Fruit fly (Drosophila melanogaster): ENCODE data around the gene CG3987.
A peak's percentile ranks its signal among the peaks of the same experiment; 100 is the strongest.

CG3987 gene

dm6 chr3R:15147038-15147744, 7.4 kb downstream of the CG3987 start, which contains the start of gene Glys (continued):
- TF ChIP-seq kah (GFP tag; optimal IDR thresholded peaks at IDR 0.05) (no peak), en (GFP tag; optimal IDR thresholded peaks at IDR 0.05) (no peak), PHDP (tag; optimal IDR thresholded peaks at IDR 0.05) (no peak), CG17829 (tag; optimal IDR thresholded peaks at IDR 0.05) (no peak), dm (GFP tag; optimal IDR thresholded peaks at IDR 0.05) (no peak), CG11456 (GFP tag; IDR thresholded peaks at IDR 0.05) (no peak), CG1603 (tag; optimal IDR thresholded peaks at IDR 0.05) (peak; percentile 55), p53 (GFP tag; optimal IDR thresholded peaks at IDR 0.05) (no peak), Hr51 (GFP tag; optimal IDR thresholded peaks at IDR 0.05) (no peak), CG1792 (GFP tag; optimal IDR thresholded peaks at IDR 0.05) (no peak), Ada2b (GFP tag; IDR thresholded peaks at IDR 0.05) (no peak), Fer3 (tag; optimal IDR thresholded peaks at IDR 0.05) (no peak), dati (GFP tag; IDR thresholded peaks at IDR 0.05) (no peak), CG30403 (GFP tag; optimal IDR thresholded peaks at IDR 0.05) (no peak), CG17385 (GFP tag; optimal IDR thresholded peaks at IDR 0.05) (peak; percentile 15), croc (GFP tag; conservative IDR thresholded peaks at IDR 0.05) (no peak), wek (GFP tag; optimal IDR thresholded peaks at IDR 0.05) (no peak), CG2889 (GFP tag; IDR thresholded peaks at IDR 0.05) (no peak), esg (GFP tag; conservative IDR thresholded peaks at IDR 0.05) (no peak), pum (GFP tag; optimal IDR thresholded peaks at IDR 0.05) (no peak), CG4617 (GFP tag; optimal IDR thresholded peaks at IDR 0.05; ENCODE audit: borderline replicate concordance) (no peak), Scr (GFP tag; IDR thresholded peaks at IDR 0.05; ENCODE audit: partially characterized antibody) (0 out of 2 replicates have a peak, but pooled peaks have one; percentile 39), CG6813 (GFP tag; optimal IDR thresholded peaks at IDR 0.05) (no peak), Side (GFP tag; optimal IDR thresholded peaks at IDR 0.05) (no peak), CG17359 (tag; optimal IDR thresholded peaks at IDR 0.05) (no peak), ken (GFP tag; IDR thresholded peaks at IDR 0.05) (0 out of 3 replicates have a peak, but pooled peaks have one; percentile 36), CG7928 (GFP tag; optimal IDR thresholded peaks at IDR 0.05) (no peak), CG6683 (GFP tag; optimal IDR thresholded peaks at IDR 0.05) (no peak), Dek (tag; optimal IDR thresholded peaks at IDR 0.05) (peak; percentile 51), pho (GFP tag; optimal IDR thresholded peaks at IDR 0.05) (no peak), Mrtf (GFP tag; IDR thresholded peaks at IDR 0.05) (no peak), nerfin-1 (tag; optimal IDR thresholded peaks at IDR 0.05) (no peak), CG7963 (GFP tag; IDR thresholded peaks at IDR 0.05; ENCODE audit: partially characterized antibody) (no peak), Hand (GFP tag; optimal IDR thresholded peaks at IDR 0.05) (peak; percentile 20), CG14710 (tag; optimal IDR thresholded peaks at IDR 0.05) (peak; percentile 34), CG32767 (GFP tag; IDR thresholded peaks at IDR 0.05) (no peak), caup (GFP tag; optimal IDR thresholded peaks at IDR 0.05; ENCODE audit: severe bottlenecking) (peak; percentile 20), CG10543 (GFP tag; optimal IDR thresholded peaks at IDR 0.05) (no peak), CG17361 (GFP tag; IDR thresholded peaks at IDR 0.05) (0 out of 3 replicates have a peak, but pooled peaks have one; percentile 26), pnt (GFP tag; optimal IDR thresholded peaks at IDR 0.05) (no peak), fd64A (GFP tag; optimal IDR thresholded peaks at IDR 0.05) (no peak), otp (GFP tag; IDR thresholded peaks at IDR 0.05) (no peak), CG11085 (GFP tag; IDR thresholded peaks at IDR 0.05) (no peak), grau (tag; optimal IDR thresholded peaks at IDR 0.05) (no peak), cwo (GFP tag; optimal IDR thresholded peaks at IDR 0.05) (peak; percentile 2), CG4730 (GFP tag; IDR thresholded peaks at IDR 0.05) (no peak), CG2202 (tag; optimal IDR thresholded peaks at IDR 0.05) (no peak), CG14965 (GFP tag; optimal IDR thresholded peaks at IDR 0.05; ENCODE audit: borderline replicate concordance) (no peak), tna (GFP tag; IDR thresholded peaks at IDR 0.05; ENCODE audit: partially characterized antibody) (no peak)

Measured in whole organism, embryonic.